Worm (Caenorhabditis elegans) whole organism, L4 larva: ENCODE data around the gene T16G12.4.

ENCODE experiments used
- F26F4.8 ChIP-seq: fragments of 200-800 bp; sonication (Bioruptor generic); conservative IDR thresholded peaks from 2 replicates; pipeline ENCODE4 v1.3.6; 2022; ENCODE audit warnings: missing genetic modification characterization, missing compliant biosample characterization
- F37D6.2 ChIP-seq: sonication (generic microtip); optimal IDR thresholded peaks from 2 replicates; lab custom pipeline; 2016; ENCODE audit warnings: mild to moderate bottlenecking, missing genetic modification characterization, missing compliant biosample characterization
- F44E2.7 ChIP-seq: fragments of 200-800 bp; sonication (Bioruptor generic); IDR thresholded peaks from 2 replicates; pipeline ENCODE4 v2.1.2; 2022; ENCODE audit warnings: missing genetic modification characterization, missing compliant biosample characterization
- Y105C5A.15 ChIP-seq: fragments of 200-800 bp; sonication (Bioruptor generic); IDR thresholded peaks from 2 replicates; pipeline ENCODE4 v1.3.6; 2022; ENCODE audit warnings: missing genetic modification characterization, missing compliant biosample characterization
- Y48G9A.11 ChIP-seq: fragments of 200-800 bp; sonication (Bioruptor generic); IDR thresholded peaks from 2 replicates; pipeline ENCODE4 v1.3.6; 2022; ENCODE audit warnings: missing genetic modification reagents, missing genetic modification characterization, missing compliant biosample characterization
- Y5F2A.4 ChIP-seq: fragments of 200-800 bp; sonication (Bioruptor generic); optimal IDR thresholded peaks from 2 replicates; lab custom pipeline; 2018; ENCODE audit warnings: mild to moderate bottlenecking, missing genetic modification characterization, missing compliant biosample characterization
- Y75B8A.6 ChIP-seq: fragments of 200-800 bp; sonication (Bioruptor generic); IDR thresholded peaks from 2 replicates; pipeline ENCODE4 v1.3.6; 2022; ENCODE audit warnings: missing genetic modification reagents, missing genetic modification characterization, missing compliant biosample characterization
- ZK337.2 ChIP-seq: fragments of 200-800 bp; sonication (Bioruptor generic); IDR thresholded peaks from 2 replicates; pipeline ENCODE4 v1.3.6; 2022; ENCODE audit warnings: missing genetic modification reagents, missing genetic modification characterization, missing compliant biosample characterization
- ama-1 ChIP-seq: fragments of 150-350 bp; optimal IDR thresholded peaks from 2 replicates; lab custom pipeline; 2014; ENCODE audit warnings: inconsistent platforms, mixed read lengths
- arid-1 ChIP-seq: fragments of 200-800 bp; sonication (Bioruptor generic); conservative IDR thresholded peaks from 2 replicates; pipeline ENCODE4 v1.3.6; 2022; ENCODE audit warnings: missing genetic modification reagents, missing genetic modification characterization, missing compliant biosample characterization
- attf-4 ChIP-seq: sonication (generic microtip); optimal IDR thresholded peaks from 3 replicates; lab custom pipeline; 2017; ENCODE audit warnings: missing biosample characterization, missing genetic modification characterization
- ceh-44 ChIP-seq: fragments of 200-800 bp; sonication (Bioruptor generic); IDR thresholded peaks from 2 replicates; pipeline ENCODE4 v1.3.6; 2022; ENCODE audit warnings: missing genetic modification reagents, missing genetic modification characterization, missing compliant biosample characterization
- ceh-82 ChIP-seq: sonication (generic microtip); optimal IDR thresholded peaks from 2 replicates; lab custom pipeline; 2017; ENCODE audit warnings: missing biosample characterization, missing genetic modification characterization
- daf-19 ChIP-seq: fragments of 200-800 bp; sonication (Bioruptor generic); conservative IDR thresholded peaks from 2 replicates; pipeline ENCODE4 v1.3.6; 2022; ENCODE audit warnings: missing genetic modification characterization, missing compliant biosample characterization
- daf-8 ChIP-seq: fragments of 200-800 bp; sonication (Bioruptor generic); IDR thresholded peaks from 2 replicates; pipeline ENCODE4 v1.3.6; 2022; ENCODE audit warnings: missing genetic modification characterization, missing compliant biosample characterization
- dmd-6 ChIP-seq: fragments of 200-800 bp; sonication (Bioruptor generic); IDR thresholded peaks from 2 replicates; pipeline ENCODE4 v1.3.6; 2022; ENCODE audit warnings: missing genetic modification reagents, missing genetic modification characterization, missing compliant biosample characterization
- duxl-1 ChIP-seq: sonication (generic microtip); optimal IDR thresholded peaks from 2 replicates; lab custom pipeline; 2016; ENCODE audit warnings: mild to moderate bottlenecking, missing genetic modification characterization, moderate library complexity, missing compliant biosample characterization; ENCODE audit not compliant: poor library complexity
- dve-1 ChIP-seq: sonication (generic microtip); optimal IDR thresholded peaks from 2 replicates; lab custom pipeline; 2017; ENCODE audit warnings: antibody characterized with exemption, mild to moderate bottlenecking, missing genetic modification characterization, missing compliant biosample characterization; ENCODE audit not compliant: insufficient read depth
- egl-27 ChIP-seq: sonication (generic microtip); optimal IDR thresholded peaks from 3 replicates; lab custom pipeline; 2017; ENCODE audit warnings: missing biosample characterization, missing genetic modification reagents, missing genetic modification characterization
- fkh-10 ChIP-seq: fragments of 150-350 bp; optimal IDR thresholded peaks from 2 replicates; lab custom pipeline; 2014; ENCODE audit warnings: missing biosample characterization, missing genetic modification reagents, missing genetic modification characterization
- hlh-11 ChIP-seq: fragments of 200-800 bp; sonication (Bioruptor generic); optimal IDR thresholded peaks from 2 replicates; lab custom pipeline; 2018; ENCODE audit warnings: mild to moderate bottlenecking, missing genetic modification characterization, missing compliant biosample characterization
- hmg-1.1 ChIP-seq: fragments of 200-800 bp; sonication (Bioruptor generic); IDR thresholded peaks from 2 replicates; pipeline ENCODE4 v1.3.6; 2022; ENCODE audit warnings: missing genetic modification reagents, missing genetic modification characterization, missing compliant biosample characterization
- jun-1 ChIP-seq: fragments of 150-350 bp; optimal IDR thresholded peaks from 2 replicates; lab custom pipeline; 2014; ENCODE audit warnings: missing biosample characterization, missing genetic modification reagents, missing genetic modification characterization
- lin-15B ChIP-seq: fragments of 150-350 bp; sonication (generic microtip); optimal IDR thresholded peaks from 3 replicates; lab custom pipeline; 2014; ENCODE audit warnings: missing biosample characterization, missing genetic modification characterization
- lsy-2 ChIP-seq, 2 experiments: fragments of 150-350 bp in 1 of 2; sonication (generic microtip) in 1 of 2; optimal IDR thresholded peaks; 2 replicates each; lab custom pipeline; 2014 to 2017; ENCODE audit warnings: missing biosample characterization in 2 of 2, missing genetic modification characterization in 2 of 2
- madf-5 ChIP-seq, 2 experiments: fragments of 200-800 bp; sonication (Bioruptor generic); IDR thresholded peaks; 2 replicates each; pipeline ENCODE4 v1.3.6; 2022; ENCODE audit warnings: missing compliant biosample characterization in 2 of 2, missing genetic modification characterization in 2 of 2
- mdl-1 ChIP-seq, 2 experiments: fragments of 150-350 bp in 1 of 2; sonication (generic microtip) in 1 of 2; optimal IDR thresholded peaks; 2 replicates each; lab custom pipeline; 2014 to 2017; ENCODE audit warnings: missing biosample characterization in 2 of 2, missing genetic modification characterization in 2 of 2
- mdt-29 ChIP-seq: fragments of 200-800 bp; sonication (Bioruptor generic); IDR thresholded peaks from 2 replicates; pipeline ENCODE4 v1.3.6; 2022; ENCODE audit warnings: missing genetic modification reagents, missing genetic modification characterization, missing compliant biosample characterization
- mep-1 ChIP-seq: fragments of 150-350 bp; sonication (generic microtip); optimal IDR thresholded peaks from 3 replicates; lab custom pipeline; 2014; ENCODE audit warnings: missing biosample characterization, missing genetic modification characterization
- mxl-2 ChIP-seq: fragments of 200-800 bp; sonication (Bioruptor generic); conservative IDR thresholded peaks from 2 replicates; pipeline ENCODE4 v1.3.6; 2022; ENCODE audit warnings: missing genetic modification reagents, missing genetic modification characterization, missing compliant biosample characterization
- mxl-3 ChIP-seq: fragments of 200-800 bp; sonication (Bioruptor generic); optimal IDR thresholded peaks from 2 replicates; lab custom pipeline; 2018; ENCODE audit warnings: mild to moderate bottlenecking, missing genetic modification characterization, missing compliant biosample characterization
- nhr-10 ChIP-seq: fragments of 150-350 bp; optimal IDR thresholded peaks from 2 replicates; lab custom pipeline; 2014; ENCODE audit warnings: missing biosample characterization, missing genetic modification characterization
- nhr-102 ChIP-seq: sonication (generic microtip); optimal IDR thresholded peaks from 2 replicates; lab custom pipeline; 2016; ENCODE audit warnings: mild to moderate bottlenecking, missing genetic modification characterization, moderate library complexity, missing compliant biosample characterization
- nhr-42 ChIP-seq: fragments of 200-800 bp; sonication (Bioruptor generic); IDR thresholded peaks from 2 replicates; pipeline ENCODE4 v1.3.6; 2022; ENCODE audit warnings: missing genetic modification characterization, missing compliant biosample characterization
- nhr-48 ChIP-seq: sonication (generic microtip); optimal IDR thresholded peaks from 2 replicates; lab custom pipeline; 2016; ENCODE audit warnings: mild to moderate bottlenecking, missing genetic modification characterization, missing compliant biosample characterization
- nhr-6 ChIP-seq: fragments of 150-350 bp; optimal IDR thresholded peaks from 2 replicates; lab custom pipeline; 2014; ENCODE audit warnings: missing biosample characterization, missing genetic modification characterization
- nhr-77 ChIP-seq: fragments of 150-350 bp; optimal IDR thresholded peaks from 2 replicates; lab custom pipeline; 2014; ENCODE audit warnings: missing biosample characterization, missing genetic modification characterization
- pha-4 ChIP-seq, 2 experiments: fragments of 150-350 bp in 1 of 2; fragments of 200-800 bp in 1 of 2; sonication (Bioruptor generic) in 1 of 2; IDR thresholded peaks in 1 of 2; optimal IDR thresholded peaks in 1 of 2; 2 replicates each; pipeline versions ENCODE4 v1.3.6 to Lab custom; 2014 to 2022; ENCODE audit warnings: missing genetic modification characterization in 2 of 2, missing genetic modification reagents in 2 of 2, missing biosample characterization in 1 of 2, missing compliant biosample characterization in 1 of 2
- php-3 ChIP-seq: fragments of 200-800 bp; sonication (Bioruptor generic); IDR thresholded peaks from 2 replicates; pipeline ENCODE4 v1.3.6; 2022; ENCODE audit warnings: missing genetic modification reagents, missing genetic modification characterization, missing compliant biosample characterization
- rbr-2 ChIP-seq: sonication (generic microtip); optimal IDR thresholded peaks from 2 replicates; lab custom pipeline; 2016; ENCODE audit warnings: missing genotype, missing genetic modification characterization, missing compliant biosample characterization
- sdz-12 ChIP-seq: fragments of 200-800 bp; sonication (Bioruptor generic); optimal IDR thresholded peaks from 2 replicates; lab custom pipeline; 2018; ENCODE audit warnings: mild to moderate bottlenecking, missing genetic modification characterization, missing compliant biosample characterization
- snpc-4 ChIP-seq: fragments of 150-350 bp; optimal IDR thresholded peaks from 2 replicates; lab custom pipeline; 2014; ENCODE audit warnings: missing biosample characterization, missing genetic modification characterization
- spr-1 ChIP-seq: sonication (generic microtip); optimal IDR thresholded peaks from 2 replicates; lab custom pipeline; 2016; ENCODE audit warnings: mild to moderate bottlenecking, missing genetic modification characterization, missing compliant biosample characterization
- tra-1 ChIP-seq: fragments of 200-800 bp; sonication (Bioruptor generic); IDR thresholded peaks from 2 replicates; pipeline ENCODE4 v1.3.6; 2022; ENCODE audit warnings: missing genetic modification reagents, missing genetic modification characterization, missing compliant biosample characterization
- unc-39 ChIP-seq: sonication (generic microtip); optimal IDR thresholded peaks from 2 replicates; lab custom pipeline; 2017; ENCODE audit warnings: missing biosample characterization, missing genetic modification characterization
- unc-62 ChIP-seq, 3 experiments: fragments of 150-350 bp in 1 of 3; sonication (generic microtip); optimal IDR thresholded peaks in 2 of 3; peaks in 1 of 3; 1 replicate in 1 of 3; 2 replicates in 2 of 3; lab custom pipeline; 2014 to 2017; ENCODE audit warnings: missing biosample characterization in 3 of 3, missing genetic modification characterization in 3 of 3, missing genetic modification reagents in 3 of 3, missing genotype in 1 of 3
- vab-7 ChIP-seq: fragments of 200-800 bp; sonication (Bioruptor generic); IDR thresholded peaks from 2 replicates; pipeline ENCODE4 v1.3.6; 2022; ENCODE audit warnings: missing genetic modification reagents, missing genetic modification characterization, missing compliant biosample characterization
- zfp-2 ChIP-seq: sonication (generic microtip); optimal IDR thresholded peaks from 2 replicates; lab custom pipeline; 2016; ENCODE audit warnings: mild to moderate bottlenecking, missing genetic modification characterization, missing compliant biosample characterization
- zfp-3 ChIP-seq: fragments of 200-800 bp; sonication (Bioruptor generic); conservative IDR thresholded peaks from 2 replicates; pipeline ENCODE4 v1.3.6; 2022; ENCODE audit warnings: missing genetic modification reagents, missing genetic modification characterization, missing compliant biosample characterization
- ztf-11 ChIP-seq: fragments of 150-350 bp; optimal IDR thresholded peaks from 2 replicates; lab custom pipeline; 2014; ENCODE audit warnings: missing biosample characterization, missing genetic modification characterization
- ztf-7 ChIP-seq: fragments of 150-350 bp; optimal IDR thresholded peaks from 2 replicates; lab custom pipeline; 2014; ENCODE audit warnings: missing biosample characterization, missing genetic modification characterization

The T16G12.4 gene

ce11 chrIII:10094538-10094937 is 36.9 kb downstream of the T16G12.4 start (continued):
- TF ChIP-seq snpc-4 (tag; lab: Kevin White, UChicago) (no peak), daf-19 (no peak), daf-8 (GFP tag; lab: Robert Waterston, UW) (no peak), ceh-82 (tag; lab: Kevin White, UChicago) (no peak), dve-1 (tag; lab: Kevin White, UChicago) (no peak), F26F4.8 (GFP tag; lab: Robert Waterston, UW) (no peak; the same call in 1 of the 2 replicates), duxl-1 (tag; lab: Kevin White, UChicago) (no peak), spr-1 (tag; lab: Kevin White, UChicago) (no peak), php-3 (GFP tag; lab: Robert Waterston, UW) (no peak), nhr-6 (tag; lab: Kevin White, UChicago) (no peak), lin-15B (tag; lab: Kevin White, UChicago) (no peak), dmd-6 (GFP tag; lab: Robert Waterston, UW) (no peak), ztf-11 (tag; lab: Kevin White, UChicago) (no peak), sdz-12 (GFP tag; lab: Kevin White, UChicago) (no peak), madf-5 (GFP tag; IDR thresholded peaks at IDR 0.05; lab: Robert Waterston, UW) (no peak), F44E2.7 (no peak), nhr-10 (tag; lab: Kevin White, UChicago) (no peak), mdl-1 (tag; optimal IDR thresholded peaks at IDR 0.05; lab: Kevin White, UChicago) (peak in 1 of 2 experiments; percentile 25), egl-27 (no peak), ama-1 (lab: Kevin White, UChicago) (no peak), ztf-7 (no peak), vab-7 (GFP tag; lab: Robert Waterston, UW) (no peak), pha-4 (GFP tag; IDR thresholded peaks at IDR 0.05; lab: Robert Waterston, UW) (0 out of 2 replicates have a peak, but pooled peaks have one; percentile 6), pha-4 (tag; optimal IDR thresholded peaks at IDR 0.05; lab: Kevin White, UChicago) (no peak), zfp-2 (tag; lab: Kevin White, UChicago) (no peak), tra-1 (GFP tag; lab: Robert Waterston, UW) (no peak), unc-39 (tag; lab: Kevin White, UChicago) (no peak), attf-4 (no peak), Y48G9A.11 (GFP tag; lab: Robert Waterston, UW) (no peak), Y75B8A.6 (no peak), mxl-2 (GFP tag; lab: Robert Waterston, UW) (no peak), rbr-2 (peak; percentile 43), Y105C5A.15 (GFP tag; lab: Robert Waterston, UW) (no peak), F37D6.2 (tag; lab: Kevin White, UChicago) (no peak), unc-62 (GFP tag; optimal IDR thresholded peaks at IDR 0.05 in 1 of 2; lab: Kevin White, UChicago) (no peak), unc-62 (tag; optimal IDR thresholded peaks at IDR 0.05; lab: Kevin White, UChicago) (no peak), zfp-3 (0 out of 2 replicates have a peak, but pooled peaks have one; percentile 39), hmg-1.1 (GFP tag; lab: Robert Waterston, UW) (no peak), mdt-29 (GFP tag; lab: Robert Waterston, UW) (no peak), fkh-10 (GFP tag; lab: Kevin White, UChicago) (no peak), Y5F2A.4 (GFP tag; lab: Kevin White, UChicago) (no peak), hlh-11 (peak; percentile 63), nhr-102 (tag; lab: Kevin White, UChicago) (no peak), arid-1 (GFP tag; lab: Robert Waterston, UW) (no peak), jun-1 (tag; lab: Kevin White, UChicago) (no peak), nhr-77 (tag; lab: Kevin White, UChicago) (no peak), lsy-2 (tag; optimal IDR thresholded peaks at IDR 0.05; lab: Kevin White, UChicago) (no peak), mep-1 (tag; lab: Kevin White, UChicago) (no peak), nhr-48 (tag; lab: Kevin White, UChicago) (peak; percentile 38), ZK337.2 (GFP tag; lab: Robert Waterston, UW) (0 out of 2 replicates have a peak, but pooled peaks have one; percentile 49), mxl-3 (peak; percentile 68), ceh-44 (GFP tag; lab: Robert Waterston, UW) (no peak), nhr-42 (no peak)
